Fruit fly (Drosophila melanogaster) whole organism, wandering third instar larva: ENCODE results near the gene Spt7.

Source experiments
- dmrt93B ChIP-seq: fragments of 200-800 bp; sonication (Bioruptor generic); optimal IDR thresholded peaks from 2 replicates; lab custom pipeline; 2018; ENCODE audit warnings: missing biosample characterization, mild to moderate bottlenecking, missing genetic modification characterization
- fru ChIP-seq: fragments of 200-800 bp; sonication (Bioruptor generic); optimal IDR thresholded peaks from 3 replicates; lab custom pipeline; 2016; ENCODE audit warnings: missing biosample characterization, mild to moderate bottlenecking, missing genetic modification characterization
- h ChIP-seq: fragments of 200-800 bp; sonication (Bioruptor generic); optimal IDR thresholded peaks from 3 replicates; lab custom pipeline; 2016; ENCODE audit warnings: missing biosample characterization, mild to moderate bottlenecking, missing genetic modification characterization

DNA sequence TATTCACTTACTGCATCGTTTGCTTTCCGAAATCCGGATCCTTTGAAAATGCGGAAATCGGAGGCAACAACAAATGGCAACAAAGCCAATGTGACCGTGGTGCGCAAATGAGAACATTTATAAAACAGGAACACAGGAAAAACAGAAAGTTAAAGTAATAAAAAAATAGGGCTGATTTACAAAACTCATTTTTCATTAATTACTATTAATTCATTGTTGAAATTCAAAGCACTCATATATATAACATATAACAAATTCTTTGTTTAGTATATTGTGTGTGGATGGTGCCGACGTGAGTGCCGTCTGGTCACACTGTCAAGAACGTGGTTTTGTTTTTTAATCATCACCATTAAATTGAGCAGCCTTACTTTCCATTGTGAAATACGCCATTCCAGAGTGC, 10.5 kb downstream of the Spt7 start, which contains the start of the genes Arp8 and CG6769:
- TF ChIP-seq dmrt93B (GFP tag; lab: Kevin White, UChicago) (no peak), fru (GFP tag; lab: Kevin White, UChicago) (peak; percentile 10), h (GFP tag; lab: Kevin White, UChicago) (peak; percentile 48)
